Fruit fly (Drosophila melanogaster) whole organism, embryonic: Measurements from ENCODE around the gene odd.
A peak's percentile ranks its signal among the peaks of the same experiment; 100 is the strongest.

Experiments used
- CG11398 ChIP-seq: fragments of 200-800 bp; sonication (Bioruptor generic); optimal IDR thresholded peaks from 2 replicates; lab custom pipeline; 2016; ENCODE audit warnings: missing biosample characterization, missing genetic modification characterization
- CG18619 ChIP-seq: fragments of 200-800 bp; sonication (Bioruptor generic); optimal IDR thresholded peaks from 3 replicates; lab custom pipeline; 2017; ENCODE audit warnings: missing biosample characterization, mild to moderate bottlenecking, missing genetic modification characterization
- CG3065 ChIP-seq: fragments of 200-800 bp; sonication (Bioruptor generic); optimal IDR thresholded peaks from 2 replicates; lab custom pipeline; 2016; ENCODE audit warnings: missing biosample characterization, missing genetic modification characterization
- CG8290 ChIP-seq, 3 experiments: fragments of 200-800 bp; sonication (Bioruptor generic); optimal IDR thresholded peaks; 2 replicates each; lab custom pipeline; 2016 to 2019; ENCODE audit warnings: missing biosample characterization in 3 of 3, missing genetic modification characterization in 3 of 3, mild to moderate bottlenecking in 2 of 3, moderate library complexity in 1 of 3
- hkb ChIP-seq, 2 experiments: fragments of 200-800 bp in 1 of 2; fragments of >200 bp in 1 of 2; sonication (Bioruptor generic) in 1 of 2; IDR thresholded peaks in 1 of 2; optimal IDR thresholded peaks in 1 of 2; 2 replicates each; pipeline versions ENCODE4 v1.3.6 to Lab custom; 2017 to 2022; ENCODE audit warnings: missing biosample characterization in 1 of 2, missing genetic modification characterization in 1 of 2
- jing ChIP-seq: fragments of 200-800 bp; sonication (Bioruptor generic); optimal IDR thresholded peaks from 2 replicates; lab custom pipeline; 2018; ENCODE audit warnings: missing biosample characterization, mild to moderate bottlenecking, missing genetic modification characterization
- nerfin-2 ChIP-seq: fragments of 200-800 bp; sonication (Bioruptor generic); IDR thresholded peaks from 2 replicates; pipeline ENCODE4 v1.3.6; 2022; ENCODE audit warnings: missing biosample characterization, missing genetic modification characterization; ENCODE audit not compliant: partially characterized antibody
- so ChIP-seq: fragments of 200-800 bp; sonication (Bioruptor generic); IDR thresholded peaks from 3 replicates; pipeline ENCODE4 v1.3.6; 2022; ENCODE audit warnings: missing biosample characterization, missing genetic modification characterization
- zf30C ChIP-seq: fragments of 200-800 bp; sonication (Bioruptor generic); optimal IDR thresholded peaks from 3 replicates; lab custom pipeline; 2018; ENCODE audit warnings: missing biosample characterization, mild to moderate bottlenecking, missing genetic modification characterization

- TF ChIP-seq hkb (optimal IDR thresholded peaks at IDR 0.05; lab: Kevin White, UChicago) (no peak), hkb (GFP tag; IDR thresholded peaks at IDR 0.05; lab: Robert Waterston, UW) (no peak), CG8290 (GFP tag; optimal IDR thresholded peaks at IDR 0.05; lab: Kevin White, UChicago) (peak; percentile 95), CG8290 (tag; optimal IDR thresholded peaks at IDR 0.05; lab: Kevin White, UChicago) (peak in 1 of 2 experiments; percentile 36), CG11398 (peak; percentile 48), zf30C (no peak), CG18619 (GFP tag; lab: Kevin White, UChicago) (peak; percentile 56), CG3065 (peak; percentile 33), nerfin-2 (GFP tag; lab: Robert Waterston, UW) (no peak), jing (GFP tag; lab: Kevin White, UChicago) (peak; percentile 44), so (GFP tag; lab: Robert Waterston, UW) (peak; percentile 86; the same call in 2 of the 3 replicates)
These were observed 22.3 kb upstream of the odd start for dm6 chr2L:3628819-3629218.
